Fruit fly (Drosophila melanogaster): ENCODE data around the gene repo.

Gene repo

dm6 chr3R:18235879-18236278 lies at the start of gene repo (continued):
- no peak for TF ChIP-seq CG7786 (GFP tag; optimal IDR thresholded peaks at IDR 0.05)
- peak; percentile 12 for TF ChIP-seq CG5180 (GFP tag; optimal IDR thresholded peaks at IDR 0.05)
- no peak for TF ChIP-seq Hr39 (optimal IDR thresholded peaks at IDR 0.05)
- no peak for TF ChIP-seq vvl (GFP tag; IDR thresholded peaks at IDR 0.05)
- no peak for TF ChIP-seq slbo (GFP tag; IDR thresholded peaks at IDR 0.05)
- TF ChIP-seq Mrtf (GFP tag; IDR thresholded peaks at IDR 0.05), result no peak
- TF ChIP-seq lab (GFP tag; optimal IDR thresholded peaks at IDR 0.05), result no peak
- TF ChIP-seq CG4282 (GFP tag; optimal IDR thresholded peaks at IDR 0.05), result no peak
- no peak for TF ChIP-seq tna (GFP tag; IDR thresholded peaks at IDR 0.05; ENCODE audit: partially characterized antibody)
- no peak for TF ChIP-seq Elba2 (GFP tag; optimal IDR thresholded peaks at IDR 0.05)
- TF ChIP-seq Ets65A (GFP tag), result no peak
- TF ChIP-seq CG11695 (GFP tag; IDR thresholded peaks at IDR 0.05), result no peak
- TF ChIP-seq CG2120 (GFP tag; optimal IDR thresholded peaks at IDR 0.05), result no peak
- TF ChIP-seq slou (GFP tag; optimal IDR thresholded peaks at IDR 0.05), result no peak
- TF ChIP-seq peb (GFP tag; IDR thresholded peaks at IDR 0.05), result no peak
- TF ChIP-seq CG4360 (GFP tag; IDR thresholded peaks at IDR 0.05), result no peak
- no peak for TF ChIP-seq stwl (tag; optimal IDR thresholded peaks at IDR 0.05)
- no peak for TF ChIP-seq oc (tag; optimal IDR thresholded peaks at IDR 0.05)
- TF ChIP-seq CG6689 (GFP tag; IDR thresholded peaks at IDR 0.05), result no peak
- TF ChIP-seq crol (GFP tag; IDR thresholded peaks at IDR 0.05), result no peak
- TF ChIP-seq chif (GFP tag; optimal IDR thresholded peaks at IDR 0.05), result no peak
- TF ChIP-seq CG15696 (tag; optimal IDR thresholded peaks at IDR 0.05), result no peak
- TF ChIP-seq Optix (GFP tag; IDR thresholded peaks at IDR 0.05), result no peak
- TF ChIP-seq prd (optimal IDR thresholded peaks at IDR 0.05), result no peak
- TF ChIP-seq prd (GFP tag; IDR thresholded peaks at IDR 0.05), result no peak
- TF ChIP-seq NK7.1 (GFP tag; optimal IDR thresholded peaks at IDR 0.05), result no peak
- TF ChIP-seq ato (GFP tag; IDR thresholded peaks at IDR 0.05; ENCODE audit: partially characterized antibody), result no peak
- no peak for TF ChIP-seq chn (GFP tag; optimal IDR thresholded peaks at IDR 0.05)
- no peak for TF ChIP-seq CG8290 (GFP tag; optimal IDR thresholded peaks at IDR 0.05)
- no peak for TF ChIP-seq CG8290 (tag; optimal IDR thresholded peaks at IDR 0.05)
- TF ChIP-seq Sry-δ (GFP tag; optimal IDR thresholded peaks at IDR 0.05), result no peak
- TF ChIP-seq CG11696 (GFP tag; IDR thresholded peaks at IDR 0.05), result no peak
- no peak for TF ChIP-seq CG1233 (GFP tag; optimal IDR thresholded peaks at IDR 0.05)
- no peak for TF ChIP-seq CG7357 (GFP tag; IDR thresholded peaks at IDR 0.05)
- TF ChIP-seq CG4730 (GFP tag; IDR thresholded peaks at IDR 0.05), result no peak
- TF ChIP-seq Pdp1 (GFP tag; optimal IDR thresholded peaks at IDR 0.05), result no peak
- no peak for TF ChIP-seq ATbp (GFP tag; optimal IDR thresholded peaks at IDR 0.05)
- no peak for TF ChIP-seq wek (GFP tag; optimal IDR thresholded peaks at IDR 0.05)
- TF ChIP-seq unc-4 (GFP tag; IDR thresholded peaks at IDR 0.05; ENCODE audit: partially characterized antibody), result no peak
- TF ChIP-seq ham (GFP tag; IDR thresholded peaks at IDR 0.05), result no peak
- peak; percentile 3 for TF ChIP-seq CG15601 (tag; optimal IDR thresholded peaks at IDR 0.05)
- TF ChIP-seq CG9609 (GFP tag; optimal IDR thresholded peaks at IDR 0.05), result no peak
- TF ChIP-seq Asciz (GFP tag; optimal IDR thresholded peaks at IDR 0.05), result no peak
- TF ChIP-seq Deaf1 (tag; optimal IDR thresholded peaks at IDR 0.05), result peak; percentile 6
- no peak for TF ChIP-seq CG42726 (GFP tag; IDR thresholded peaks at IDR 0.05; ENCODE audit: partially characterized antibody)
- no peak for TF ChIP-seq CG13424 (tag; optimal IDR thresholded peaks at IDR 0.05)
- TF ChIP-seq CG18764 (GFP tag; optimal IDR thresholded peaks at IDR 0.05), result no peak
- TF ChIP-seq Nf-YC (tag; optimal IDR thresholded peaks at IDR 0.05), result peak; percentile 98
- TF ChIP-seq Dll (GFP tag; IDR thresholded peaks at IDR 0.05; ENCODE audit: partially characterized antibody), result 0 out of 4 replicates have a peak, but pooled peaks have one; percentile 40
- TF ChIP-seq Sin3A (optimal IDR thresholded peaks at IDR 0.05), result no peak
- no peak for TF ChIP-seq CG3995 (GFP tag; optimal IDR thresholded peaks at IDR 0.05)
- TF ChIP-seq eve (GFP tag; optimal IDR thresholded peaks at IDR 0.05), result no peak
- TF ChIP-seq CG11085 (GFP tag; IDR thresholded peaks at IDR 0.05), result no peak
- no peak for TF ChIP-seq sug (tag; optimal IDR thresholded peaks at IDR 0.05)
